Fruit fly (Drosophila melanogaster): ENCODE measurements around the gene rux.
A peak's percentile ranks its signal among the peaks of the same experiment; 100 is the strongest.

rux gene

DNA sequence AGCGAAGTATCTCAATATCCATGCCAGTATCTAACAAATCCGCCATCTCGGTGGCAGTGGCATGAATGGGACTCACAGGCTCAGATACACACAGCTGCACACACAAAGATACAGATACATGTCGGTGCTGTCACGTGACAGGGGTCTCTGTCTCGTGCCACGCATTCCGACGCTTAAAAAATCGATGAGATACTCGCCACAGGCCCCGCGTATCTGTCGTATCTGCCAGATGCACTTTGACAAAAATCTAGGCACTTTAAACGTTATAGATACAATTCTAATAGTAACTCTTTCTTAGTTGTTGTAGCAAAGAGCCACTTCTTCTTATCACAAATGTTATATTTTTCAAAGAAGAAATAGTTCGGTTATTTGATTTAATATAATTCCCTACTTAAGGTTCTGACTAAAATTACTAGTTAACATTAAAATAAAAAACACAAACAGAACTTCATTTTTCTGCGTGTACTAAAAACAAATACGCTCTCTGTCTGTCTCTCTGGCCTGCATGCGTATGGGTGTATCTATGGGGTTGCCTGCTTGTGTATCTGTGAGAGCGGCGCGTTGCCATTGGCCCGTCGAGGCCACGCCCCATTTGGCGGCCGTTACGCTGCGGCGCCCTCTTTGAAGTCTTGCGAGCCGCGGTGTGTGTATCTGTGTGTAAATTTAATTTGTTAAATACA, 36.7 kb downstream of the rux start, which contains the start of gene CG4766 (continued):
- peak; percentile 36 for TF ChIP-seq Ets97D (GFP tag; optimal IDR thresholded peaks at IDR 0.05)
- peak; percentile 90 for TF ChIP-seq CG12391 (tag; optimal IDR thresholded peaks at IDR 0.05)
- TF ChIP-seq ATbp (GFP tag; optimal IDR thresholded peaks at IDR 0.05): peak; percentile 82
- peak; percentile 60 to 87 for TF ChIP-seq bsh (GFP tag; optimal IDR thresholded peaks at IDR 0.05)
- TF ChIP-seq zf30C (GFP tag; optimal IDR thresholded peaks at IDR 0.05): peak; percentile 96
- TF ChIP-seq sqz (GFP tag; optimal IDR thresholded peaks at IDR 0.05): peak; percentile 85
- TF ChIP-seq Hr39 (optimal IDR thresholded peaks at IDR 0.05): no peak
- TF ChIP-seq CG15269 (tag; optimal IDR thresholded peaks at IDR 0.05): peak; percentile 75
- TF ChIP-seq Oli (tag; optimal IDR thresholded peaks at IDR 0.05): peak; percentile 84
- peak; percentile 74 for TF ChIP-seq ranshi (GFP tag; IDR thresholded peaks at IDR 0.05)
- TF ChIP-seq CG14710 (tag; optimal IDR thresholded peaks at IDR 0.05): peak; percentile 92
- peak; percentile 76 for TF ChIP-seq CG12236 (GFP tag; optimal IDR thresholded peaks at IDR 0.05)
- peak; percentile 27; the same call in 1 of the 2 replicates for TF ChIP-seq MBD-R2 (GFP tag; IDR thresholded peaks at IDR 0.05)
- peak; percentile 75 for TF ChIP-seq CG4707 (GFP tag; optimal IDR thresholded peaks at IDR 0.05)
- peak; percentile 62 for TF ChIP-seq repo (GFP tag; optimal IDR thresholded peaks at IDR 0.05)
- no peak for TF ChIP-seq vnd (GFP tag; IDR thresholded peaks at IDR 0.05; ENCODE audit: partially characterized antibody)
- peak; percentile 59 for TF ChIP-seq CG12744 (GFP tag; optimal IDR thresholded peaks at IDR 0.05)
- TF ChIP-seq pfk (GFP tag; optimal IDR thresholded peaks at IDR 0.05): no peak
- peak; percentile 48 for TF ChIP-seq CG3065 (GFP tag; optimal IDR thresholded peaks at IDR 0.05)
- peak; percentile 87 for TF ChIP-seq CG10267 (tag; optimal IDR thresholded peaks at IDR 0.05)
- TF ChIP-seq slp2 (GFP tag; optimal IDR thresholded peaks at IDR 0.05): peak; percentile 55
- TF ChIP-seq CG1529 (GFP tag; optimal IDR thresholded peaks at IDR 0.05): peak; percentile 84
- peak; percentile 59 for TF ChIP-seq CG7271 (tag; optimal IDR thresholded peaks at IDR 0.05)
- TF ChIP-seq fd102C (GFP tag; optimal IDR thresholded peaks at IDR 0.05): peak; percentile 70
- peak; percentile 49 for TF ChIP-seq CG6854 (GFP tag; optimal IDR thresholded peaks at IDR 0.05)
- TF ChIP-seq CG34224 (GFP tag; IDR thresholded peaks at IDR 0.05; ENCODE audit: partially characterized antibody): no peak
- TF ChIP-seq dpn (GFP tag; optimal IDR thresholded peaks at IDR 0.05): peak; percentile 83 to 87
- peak; percentile 85 for TF ChIP-seq grau (tag; optimal IDR thresholded peaks at IDR 0.05)
- peak; percentile 86 for TF ChIP-seq CG15601 (tag; optimal IDR thresholded peaks at IDR 0.05)
- no peak for TF ChIP-seq CkIIα-i1 (GFP tag; IDR thresholded peaks at IDR 0.05)
- TF ChIP-seq ttk (GFP tag; IDR thresholded peaks at IDR 0.05): peak; percentile 74
- peak; percentile 86 for TF ChIP-seq CG4404 (GFP tag; IDR thresholded peaks at IDR 0.05)
- peak; percentile 72 for TF ChIP-seq en (GFP tag; optimal IDR thresholded peaks at IDR 0.05)
- no peak for TF ChIP-seq D (optimal IDR thresholded peaks at IDR 0.05)
- peak; percentile 88 for TF ChIP-seq D (GFP tag; optimal IDR thresholded peaks at IDR 0.05)
- peak; percentile 66 for TF ChIP-seq chm (GFP tag; IDR thresholded peaks at IDR 0.05)
- TF ChIP-seq scrt (GFP tag; optimal IDR thresholded peaks at IDR 0.05): peak; percentile 71
- TF ChIP-seq CG1024 (GFP tag; IDR thresholded peaks at IDR 0.05): no peak
- TF ChIP-seq Dad (GFP tag; optimal IDR thresholded peaks at IDR 0.05): peak; percentile 71
- TF ChIP-seq slou (GFP tag; optimal IDR thresholded peaks at IDR 0.05): peak; percentile 56
- TF ChIP-seq ken (GFP tag; IDR thresholded peaks at IDR 0.05): peak; percentile 85
- TF ChIP-seq NC2α (GFP tag; optimal IDR thresholded peaks at IDR 0.05): peak; percentile 58
- TF ChIP-seq CG8359 (GFP tag; optimal IDR thresholded peaks at IDR 0.05; ENCODE audit: borderline replicate concordance): peak; percentile 82
- no peak for TF ChIP-seq CG11560 (tag; IDR thresholded peaks at IDR 0.05)
- TF ChIP-seq CG6175 (GFP tag; IDR thresholded peaks at IDR 0.05): no peak
- peak; percentile 49 for TF ChIP-seq CG30431 (GFP tag; optimal IDR thresholded peaks at IDR 0.05)
- peak; percentile 95 for TF ChIP-seq CG2712 (tag; optimal IDR thresholded peaks at IDR 0.05)
- TF ChIP-seq CG2116 (GFP tag; optimal IDR thresholded peaks at IDR 0.05): peak; percentile 52
- peak; percentile 34 for TF ChIP-seq CG18011 (GFP tag; optimal IDR thresholded peaks at IDR 0.05)
- TF ChIP-seq Dek (tag; optimal IDR thresholded peaks at IDR 0.05): peak; percentile 57

All from whole organism, embryonic.